Fruit fly (Drosophila melanogaster): ENCODE results near the gene noi.

- TF ChIP-seq CG13204 (GFP tag; optimal IDR thresholded peaks at IDR 0.05) (no peak), CG32121 (GFP tag; IDR thresholded peaks at IDR 0.05) (no peak)
Measured at dm6 chr3R:5632182-5632581, 40.9 kb upstream of the noi start, which contains the start of gene CG31549.

All from whole organism, pupa.